Fruit fly (Drosophila melanogaster) whole organism, embryonic: ENCODE measurements around the gene Pdxk.
A peak's percentile ranks its signal among the peaks of the same experiment; 100 is the strongest.

ENCODE experiments used
- Antp ChIP-seq: fragments of 200-800 bp; sonication (Bioruptor generic); optimal IDR thresholded peaks from 3 replicates; lab custom pipeline; 2016; ENCODE audit warnings: missing biosample characterization, missing genetic modification characterization
- CG10654 ChIP-seq: fragments of 200-800 bp; sonication (Bioruptor generic); optimal IDR thresholded peaks from 2 replicates; lab custom pipeline; 2016; ENCODE audit warnings: missing biosample characterization, missing genetic modification characterization
- CG11085 ChIP-seq: fragments of 200-800 bp; sonication (Bioruptor generic); IDR thresholded peaks from 2 replicates; pipeline ENCODE4 v1.3.6; 2022; ENCODE audit warnings: missing biosample characterization, missing genetic modification characterization
- CG11504 ChIP-seq: fragments of 200-800 bp; sonication (Bioruptor generic); optimal IDR thresholded peaks from 3 replicates; lab custom pipeline; 2019; ENCODE audit warnings: missing biosample characterization, mild to moderate bottlenecking, missing genetic modification characterization, moderate library complexity
- CG11696 ChIP-seq: fragments of 200-800 bp; sonication (Bioruptor generic); IDR thresholded peaks from 2 replicates; pipeline ENCODE4 v1.3.6; 2022; ENCODE audit warnings: missing biosample characterization, missing genetic modification characterization
- CG12391 ChIP-seq: fragments of 200-800 bp; sonication (Bioruptor generic); optimal IDR thresholded peaks from 3 replicates; lab custom pipeline; 2018; ENCODE audit warnings: missing biosample characterization, mild to moderate bottlenecking, missing genetic modification characterization, moderate library complexity
- CG13123 ChIP-seq: fragments of 200-800 bp; sonication (Bioruptor generic); optimal IDR thresholded peaks from 2 replicates; lab custom pipeline; 2016; ENCODE audit warnings: missing biosample characterization, missing genetic modification characterization
- CG14441 ChIP-seq: fragments of 200-800 bp; sonication (Bioruptor generic); IDR thresholded peaks from 2 replicates; pipeline ENCODE4 v1.3.6; 2022; ENCODE audit warnings: missing biosample characterization, missing genetic modification characterization
- CG16813 ChIP-seq: fragments of 200-800 bp; sonication (Bioruptor generic); IDR thresholded peaks from 3 replicates; pipeline ENCODE4 v1.3.6; 2022; ENCODE audit warnings: missing biosample characterization, missing genetic modification characterization; ENCODE audit not compliant: partially characterized antibody
- CG2129 ChIP-seq: fragments of 200-800 bp; sonication (Bioruptor generic); IDR thresholded peaks from 2 replicates; pipeline ENCODE4 v1.3.6; 2022; ENCODE audit warnings: missing biosample characterization, missing genetic modification characterization; ENCODE audit not compliant: partially characterized antibody
- CG2875 ChIP-seq: fragments of 200-800 bp; sonication (Bioruptor generic); optimal IDR thresholded peaks from 2 replicates; lab custom pipeline; 2017; ENCODE audit warnings: missing biosample characterization, mild to moderate bottlenecking, missing genetic modification characterization, missing genetic modification reagents
- CG33213 ChIP-seq: fragments of 200-800 bp; sonication (Bioruptor generic); optimal IDR thresholded peaks from 3 replicates; lab custom pipeline; 2016; ENCODE audit warnings: missing biosample characterization, missing genetic modification characterization
- CG3847 ChIP-seq: fragments of 200-800 bp; sonication (Bioruptor generic); IDR thresholded peaks from 2 replicates; pipeline ENCODE4 v1.3.6; 2022; ENCODE audit warnings: missing biosample characterization, missing genetic modification characterization
- CG4282 ChIP-seq: fragments of 200-800 bp; sonication (Bioruptor generic); optimal IDR thresholded peaks from 2 replicates; lab custom pipeline; 2016; ENCODE audit warnings: missing biosample characterization, missing genetic modification characterization
- CG4820 ChIP-seq: fragments of 200-800 bp; sonication (Bioruptor generic); optimal IDR thresholded peaks from 3 replicates; lab custom pipeline; 2016; ENCODE audit warnings: missing biosample characterization, missing genetic modification characterization
- CG6254 ChIP-seq: fragments of 200-800 bp; sonication (Bioruptor generic); optimal IDR thresholded peaks from 3 replicates; lab custom pipeline; 2017; ENCODE audit warnings: mild to moderate bottlenecking, missing biosample characterization, missing genetic modification reagents, missing genetic modification characterization
- CG7963 ChIP-seq: fragments of 200-800 bp; sonication (Bioruptor generic); IDR thresholded peaks from 3 replicates; pipeline ENCODE4 v1.3.6; 2022; ENCODE audit warnings: missing biosample characterization, missing genetic modification characterization; ENCODE audit not compliant: partially characterized antibody
- CG9609 ChIP-seq: fragments of 200-800 bp; sonication (Bioruptor generic); optimal IDR thresholded peaks from 3 replicates; lab custom pipeline; 2016; ENCODE audit warnings: missing biosample characterization, missing genetic modification characterization
- CoRest ChIP-seq: fragments of 200-800 bp; sonication (Bioruptor generic); optimal IDR thresholded peaks from 3 replicates; lab custom pipeline; 2018; ENCODE audit warnings: missing biosample characterization, mild to moderate bottlenecking, missing genetic modification characterization, moderate library complexity
- D ChIP-seq, 2 experiments: fragments of 200-800 bp in 1 of 2; fragments of >200 bp in 1 of 2; sonication (Bioruptor generic) in 1 of 2; optimal IDR thresholded peaks; 2 replicates in 1 of 2; 3 replicates in 1 of 2; lab custom pipeline; 2017; ENCODE audit warnings: mild to moderate bottlenecking in 1 of 2, missing biosample characterization in 1 of 2, missing genetic modification characterization in 1 of 2, missing genetic modification reagents in 1 of 2
- D19B ChIP-seq: fragments of 200-800 bp; sonication (Bioruptor generic); optimal IDR thresholded peaks from 2 replicates; lab custom pipeline; 2017; ENCODE audit warnings: missing biosample characterization, mild to moderate bottlenecking, missing genetic modification characterization
- Hsf ChIP-seq: fragments of 200-800 bp; sonication (Bioruptor generic); optimal IDR thresholded peaks from 3 replicates; lab custom pipeline; 2016; ENCODE audit warnings: missing biosample characterization, missing genetic modification characterization
- Kr ChIP-seq: fragments of 200-800 bp; sonication (Bioruptor generic); optimal IDR thresholded peaks from 2 replicates; lab custom pipeline; 2017; ENCODE audit warnings: missing biosample characterization, mild to moderate bottlenecking, missing genetic modification characterization
- Lhr ChIP-seq: fragments of 200-800 bp; sonication (Bioruptor generic); optimal IDR thresholded peaks from 3 replicates; lab custom pipeline; 2017; ENCODE audit warnings: mild to moderate bottlenecking, missing biosample characterization, missing genetic modification reagents, missing genetic modification characterization
- Lpt ChIP-seq: fragments of >200 bp; optimal IDR thresholded peaks from 2 replicates; lab custom pipeline; 2018; ENCODE audit warnings: missing biosample characterization, missing genetic modification characterization
- NFAT ChIP-seq: fragments of 200-800 bp; sonication (Bioruptor generic); IDR thresholded peaks from 2 replicates; pipeline ENCODE4 v1.3.6; 2022; ENCODE audit warnings: missing biosample characterization, missing genetic modification characterization
- NK7.1 ChIP-seq: fragments of 200-800 bp; sonication (Bioruptor generic); optimal IDR thresholded peaks from 3 replicates; lab custom pipeline; 2016; ENCODE audit warnings: missing biosample characterization, missing genetic modification characterization
- PHDP ChIP-seq: fragments of 200-800 bp; sonication (Bioruptor generic); optimal IDR thresholded peaks from 3 replicates; lab custom pipeline; 2018; ENCODE audit warnings: missing biosample characterization, mild to moderate bottlenecking, missing genetic modification characterization, moderate library complexity
- Sin3A ChIP-seq: fragments of >200 bp; optimal IDR thresholded peaks from 2 replicates; lab custom pipeline; 2018
- Sox102F ChIP-seq: fragments of 200-800 bp; sonication (Bioruptor generic); optimal IDR thresholded peaks from 2 replicates; lab custom pipeline; 2018; ENCODE audit warnings: missing biosample characterization, mild to moderate bottlenecking, missing genetic modification characterization, moderate library complexity
- Sry-β ChIP-seq: fragments of 200-800 bp; sonication (Bioruptor generic); optimal IDR thresholded peaks from 2 replicates; lab custom pipeline; 2018; ENCODE audit warnings: missing biosample characterization, mild to moderate bottlenecking, missing genetic modification characterization, moderate library complexity
- Sry-δ ChIP-seq: fragments of 200-800 bp; sonication (Bioruptor generic); optimal IDR thresholded peaks from 2 replicates; lab custom pipeline; 2016; ENCODE audit warnings: missing biosample characterization, missing genetic modification characterization
- TFAM ChIP-seq: fragments of 200-800 bp; sonication (Bioruptor generic); optimal IDR thresholded peaks from 2 replicates; lab custom pipeline; 2017; ENCODE audit warnings: missing biosample characterization, missing genetic modification characterization, inconsistent platforms
- ato ChIP-seq: fragments of 200-800 bp; sonication (Bioruptor generic); IDR thresholded peaks from 2 replicates; pipeline ENCODE4 v1.3.6; 2022; ENCODE audit warnings: missing biosample characterization, missing genetic modification characterization; ENCODE audit not compliant: partially characterized antibody
- chif ChIP-seq, 2 experiments: fragments of 200-800 bp; sonication (Bioruptor generic); optimal IDR thresholded peaks; 3 replicates each; lab custom pipeline; 2016; ENCODE audit warnings: missing biosample characterization in 2 of 2, missing genetic modification characterization in 2 of 2
- eyg ChIP-seq: fragments of 200-800 bp; sonication (Bioruptor generic); optimal IDR thresholded peaks from 3 replicates; lab custom pipeline; 2016; ENCODE audit warnings: missing biosample characterization, missing genetic modification characterization
- fd64A ChIP-seq: fragments of 200-800 bp; sonication (Bioruptor generic); optimal IDR thresholded peaks from 3 replicates; lab custom pipeline; 2018; ENCODE audit warnings: missing biosample characterization, mild to moderate bottlenecking, missing genetic modification characterization
- gcm ChIP-seq: fragments of 200-800 bp; sonication (Bioruptor generic); optimal IDR thresholded peaks from 2 replicates; lab custom pipeline; 2019; ENCODE audit warnings: missing biosample characterization, mild to moderate bottlenecking, missing genetic modification characterization, moderate library complexity
- ind ChIP-seq: fragments of 200-800 bp; sonication (Bioruptor generic); optimal IDR thresholded peaks from 3 replicates; lab custom pipeline; 2016; ENCODE audit warnings: missing biosample characterization, missing genetic modification characterization
- insv ChIP-seq, 2 experiments: fragments of 200-800 bp; sonication (Bioruptor generic); optimal IDR thresholded peaks; 3 replicates each; lab custom pipeline; 2016 to 2018; ENCODE audit warnings: missing biosample characterization in 2 of 2, missing genetic modification characterization in 2 of 2
- kay ChIP-seq: fragments of 200-800 bp; sonication (Bioruptor generic); optimal IDR thresholded peaks from 2 replicates; lab custom pipeline; 2016; ENCODE audit warnings: missing biosample characterization, missing genetic modification characterization
- lbe ChIP-seq: fragments of 200-800 bp; sonication (Bioruptor generic); optimal IDR thresholded peaks from 2 replicates; lab custom pipeline; 2016; ENCODE audit warnings: missing biosample characterization, mild to moderate bottlenecking, missing genetic modification characterization
- lola ChIP-seq, 3 experiments: fragments of >200 bp in 2 of 3; fragments of 200-800 bp in 1 of 3; sonication (Bioruptor generic) in 1 of 3; optimal IDR thresholded peaks; 2 replicates each; lab custom pipeline; 2017 to 2019; ENCODE audit warnings: missing biosample characterization in 3 of 3, missing genetic modification characterization in 3 of 3, mild to moderate bottlenecking in 1 of 3, moderate library complexity in 1 of 3
- odd ChIP-seq: fragments of 200-800 bp; sonication (Bioruptor generic); optimal IDR thresholded peaks from 2 replicates; lab custom pipeline; 2017; ENCODE audit warnings: missing biosample characterization, mild to moderate bottlenecking, missing genetic modification characterization
- ttk ChIP-seq: fragments of 200-800 bp; sonication (Bioruptor generic); IDR thresholded peaks from 2 replicates; pipeline ENCODE4 v2.1.2; 2022; ENCODE audit warnings: missing biosample characterization, missing genetic modification characterization
- tx ChIP-seq: fragments of 200-800 bp; sonication (Bioruptor generic); optimal IDR thresholded peaks from 2 replicates; lab custom pipeline; 2016; ENCODE audit warnings: missing biosample characterization, missing genetic modification characterization
- unc-4 ChIP-seq: fragments of 200-800 bp; sonication (Bioruptor generic); IDR thresholded peaks from 2 replicates; pipeline ENCODE4 v1.3.6; 2022; ENCODE audit warnings: missing biosample characterization, missing genetic modification characterization; ENCODE audit not compliant: partially characterized antibody
- z ChIP-seq: fragments of 200-800 bp; sonication (Bioruptor generic); IDR thresholded peaks from 3 replicates; pipeline ENCODE4 v1.3.6; 2022; ENCODE audit warnings: missing biosample characterization, missing genetic modification characterization

Gene Pdxk

dm6 chr3L:9377198-9378035 lies 17.3 kb downstream of the Pdxk start, which contains the start of gene Hsp26 (continued):
- TF ChIP-seq CG11504 (peak; percentile 84), eyg (GFP tag; lab: Kevin White, UChicago) (peak; percentile 65), CG12391 (tag; lab: Kevin White, UChicago) (peak; percentile 90), D (optimal IDR thresholded peaks at IDR 0.05; lab: Kevin White, UChicago) (no peak), D (GFP tag; optimal IDR thresholded peaks at IDR 0.05; lab: Kevin White, UChicago) (peak; percentile 51), Hsf (GFP tag; lab: Kevin White, UChicago) (peak; percentile 87), unc-4 (GFP tag; lab: Robert Waterston, UW) (0 out of 2 replicates have a peak, but pooled peaks have one; percentile 17), ind (GFP tag; lab: Kevin White, UChicago) (peak; percentile 69), Kr (GFP tag; lab: Kevin White, UChicago) (no peak), fd64A (no peak), CG4282 (GFP tag; lab: Kevin White, UChicago) (no peak), CG13123 (GFP tag; lab: Kevin White, UChicago) (peak; percentile 64), NFAT (GFP tag; lab: Robert Waterston, UW) (peak; percentile 49; the same call in 1 of the 2 replicates), CG11085 (GFP tag; lab: Robert Waterston, UW) (0 out of 2 replicates have a peak, but pooled peaks have one; percentile 23), ttk (GFP tag; lab: Robert Waterston, UW) (peak; percentile 73), CG11696 (GFP tag; lab: Robert Waterston, UW) (peak; percentile 65), CG2129 (GFP tag; lab: Robert Waterston, UW) (no peak), PHDP (tag; lab: Kevin White, UChicago) (peak; percentile 90), Sin3A (lab: Kevin White, UChicago) (no peak), Sry-δ (GFP tag; lab: Kevin White, UChicago) (peak; percentile 24), odd (GFP tag; lab: Kevin White, UChicago) (peak; percentile 86), insv (GFP tag; optimal IDR thresholded peaks at IDR 0.05; lab: Kevin White, UChicago) (no peak), lbe (GFP tag; lab: Kevin White, UChicago) (peak; percentile 90), Antp (peak; percentile 86), Lpt (GFP tag; lab: Kevin White, UChicago) (no peak), D19B (GFP tag; lab: Kevin White, UChicago) (peak; percentile 54), gcm (GFP tag; lab: Kevin White, UChicago) (peak; percentile 87), CoRest (tag; lab: Kevin White, UChicago) (peak; percentile 81), CG6254 (GFP tag; lab: Kevin White, UChicago) (peak; percentile 71), TFAM (GFP tag; lab: Kevin White, UChicago) (no peak), CG2875 (GFP tag; lab: Kevin White, UChicago) (peak; percentile 73), Sox102F (GFP tag; lab: Kevin White, UChicago) (peak; percentile 90), Sry-β (GFP tag; lab: Kevin White, UChicago) (no peak), ato (GFP tag; lab: Robert Waterston, UW) (no peak), CG14441 (peak; percentile 81), NK7.1 (GFP tag; lab: Kevin White, UChicago) (peak; percentile 70), CG9609 (GFP tag; lab: Kevin White, UChicago) (peak; percentile 82), z (no peak), CG7963 (GFP tag; lab: Robert Waterston, UW) (no peak), kay (GFP tag; lab: Kevin White, UChicago) (peak; percentile 81), lola (GFP tag; optimal IDR thresholded peaks at IDR 0.05; lab: Kevin White, UChicago) (peak in 1 of 3 experiments; percentile 76), CG3847 (GFP tag; lab: Robert Waterston, UW) (peak; percentile 66), CG4820 (peak; percentile 67), tx (GFP tag; lab: Kevin White, UChicago) (peak; percentile 62), chif (GFP tag; optimal IDR thresholded peaks at IDR 0.05; lab: Kevin White, UChicago) (peak; percentile 81 to 82), Lhr (GFP tag; lab: Kevin White, UChicago) (no peak), CG16813 (GFP tag; lab: Robert Waterston, UW) (no peak), CG33213 (GFP tag; lab: Kevin White, UChicago) (peak; percentile 72), CG10654 (GFP tag; lab: Kevin White, UChicago) (peak; percentile 56)
